Fruit fly (Drosophila melanogaster) whole organism, embryonic: ENCODE measurements around the gene CG43290.

Experiments
- CG1024 ChIP-seq: fragments of 200-800 bp; sonication (Bioruptor generic); IDR thresholded peaks from 2 replicates; pipeline ENCODE4 v1.3.6; 2022; ENCODE audit warnings: missing biosample characterization, missing genetic modification characterization
- CG10654 ChIP-seq: fragments of 200-800 bp; sonication (Bioruptor generic); optimal IDR thresholded peaks from 2 replicates; lab custom pipeline; 2016; ENCODE audit warnings: missing biosample characterization, missing genetic modification characterization
- CG11247 ChIP-seq: fragments of 200-800 bp; sonication (Bioruptor generic); IDR thresholded peaks from 2 replicates; pipeline ENCODE4 v1.3.6; 2022; ENCODE audit warnings: missing biosample characterization, missing genetic modification characterization
- CG12071 ChIP-seq: fragments of 200-800 bp; sonication (Bioruptor generic); optimal IDR thresholded peaks from 3 replicates; lab custom pipeline; 2018; ENCODE audit warnings: missing biosample characterization, mild to moderate bottlenecking, missing genetic modification characterization
- CG14667 ChIP-seq: fragments of 200-800 bp; sonication (Bioruptor generic); IDR thresholded peaks from 2 replicates; pipeline ENCODE4 v1.3.6; 2022; ENCODE audit warnings: missing biosample characterization, missing genetic modification characterization
- CG15073 ChIP-seq: fragments of 200-800 bp; sonication (Bioruptor generic); optimal IDR thresholded peaks from 2 replicates; lab custom pipeline; 2016; ENCODE audit warnings: missing biosample characterization, missing genetic modification characterization
- CG33213 ChIP-seq: fragments of 200-800 bp; sonication (Bioruptor generic); optimal IDR thresholded peaks from 3 replicates; lab custom pipeline; 2016; ENCODE audit warnings: missing biosample characterization, missing genetic modification characterization
- CG43689 ChIP-seq: fragments of 200-800 bp; sonication (Bioruptor generic); IDR thresholded peaks from 2 replicates; pipeline ENCODE4 v1.3.6; 2022; ENCODE audit warnings: missing biosample characterization, missing genetic modification characterization
- CG4854 ChIP-seq: fragments of 200-800 bp; sonication (Bioruptor generic); optimal IDR thresholded peaks from 2 replicates; lab custom pipeline; 2016; ENCODE audit warnings: missing biosample characterization, missing genetic modification characterization, inconsistent platforms
- CG6654 ChIP-seq: fragments of 200-800 bp; sonication (Bioruptor generic); optimal IDR thresholded peaks from 2 replicates; lab custom pipeline; 2017; ENCODE audit warnings: missing biosample characterization, mild to moderate bottlenecking, missing genetic modification characterization
- CG6689 ChIP-seq: fragments of 200-800 bp; sonication (Bioruptor generic); IDR thresholded peaks from 2 replicates; pipeline ENCODE4 v1.3.6; 2022; ENCODE audit warnings: missing biosample characterization, missing genetic modification characterization
- CG6791 ChIP-seq: fragments of 200-800 bp; sonication (Bioruptor generic); IDR thresholded peaks from 3 replicates; pipeline ENCODE4 v1.3.6; 2022; ENCODE audit warnings: missing biosample characterization, missing genetic modification characterization; ENCODE audit not compliant: partially characterized antibody
- CG7745 ChIP-seq: fragments of 200-800 bp; sonication (Bioruptor generic); optimal IDR thresholded peaks from 2 replicates; lab custom pipeline; 2018; ENCODE audit warnings: missing biosample characterization, mild to moderate bottlenecking, missing genetic modification characterization, moderate library complexity
- CG7963 ChIP-seq: fragments of 200-800 bp; sonication (Bioruptor generic); IDR thresholded peaks from 3 replicates; pipeline ENCODE4 v1.3.6; 2022; ENCODE audit warnings: missing biosample characterization, missing genetic modification characterization; ENCODE audit not compliant: partially characterized antibody
- CG8089 ChIP-seq: fragments of 200-800 bp; sonication (Bioruptor generic); optimal IDR thresholded peaks from 3 replicates; lab custom pipeline; 2016; ENCODE audit warnings: missing biosample characterization, missing genetic modification characterization
- CG9437 ChIP-seq: fragments of 200-800 bp; sonication (Bioruptor generic); optimal IDR thresholded peaks from 2 replicates; lab custom pipeline; 2018; ENCODE audit warnings: missing biosample characterization, mild to moderate bottlenecking, missing genetic modification characterization
- Dbx ChIP-seq: fragments of 200-800 bp; sonication (Bioruptor generic); IDR thresholded peaks from 3 replicates; pipeline ENCODE4 v1.3.6; 2022; ENCODE audit warnings: missing biosample characterization, missing genetic modification characterization
- Drgx ChIP-seq: fragments of 200-800 bp; sonication (Bioruptor generic); IDR thresholded peaks from 2 replicates; pipeline ENCODE4 v1.3.6; 2022; ENCODE audit warnings: missing biosample characterization, missing genetic modification characterization
- HmgD ChIP-seq: fragments of 200-800 bp; sonication (Bioruptor generic); optimal IDR thresholded peaks from 3 replicates; lab custom pipeline; 2016; ENCODE audit warnings: missing biosample characterization, missing genetic modification characterization
- Hsf ChIP-seq: fragments of 200-800 bp; sonication (Bioruptor generic); optimal IDR thresholded peaks from 3 replicates; lab custom pipeline; 2016; ENCODE audit warnings: missing biosample characterization, missing genetic modification characterization
- Lhr ChIP-seq: fragments of 200-800 bp; sonication (Bioruptor generic); optimal IDR thresholded peaks from 3 replicates; lab custom pipeline; 2017; ENCODE audit warnings: mild to moderate bottlenecking, missing biosample characterization, missing genetic modification reagents, missing genetic modification characterization
- Nf-YB ChIP-seq: fragments of 200-800 bp; sonication (Bioruptor generic); optimal IDR thresholded peaks from 3 replicates; lab custom pipeline; 2019; ENCODE audit warnings: missing biosample characterization, mild to moderate bottlenecking, missing genetic modification characterization, moderate library complexity
- Optix ChIP-seq: fragments of 200-800 bp; sonication (Bioruptor generic); IDR thresholded peaks from 3 replicates; pipeline ENCODE4 v1.3.6; 2022; ENCODE audit warnings: missing biosample characterization, missing genetic modification characterization
- YL-1 ChIP-seq: fragments of 200-800 bp; sonication (Bioruptor generic); optimal IDR thresholded peaks from 3 replicates; lab custom pipeline; 2017; ENCODE audit warnings: missing biosample characterization, mild to moderate bottlenecking, missing genetic modification characterization
- bbx ChIP-seq: fragments of 200-800 bp; sonication (Bioruptor generic); IDR thresholded peaks from 2 replicates; pipeline ENCODE4 v1.3.6; 2022; ENCODE audit warnings: missing biosample characterization, missing genetic modification characterization; ENCODE audit not compliant: partially characterized antibody
- bowl ChIP-seq: fragments of 200-800 bp; sonication (Bioruptor generic); IDR thresholded peaks from 2 replicates; pipeline ENCODE4 v1.3.6; 2022; ENCODE audit warnings: missing biosample characterization, missing genetic modification characterization
- dmrt11E ChIP-seq: fragments of 200-800 bp; sonication (Bioruptor generic); optimal IDR thresholded peaks from 3 replicates; lab custom pipeline; 2018; ENCODE audit warnings: missing biosample characterization, mild to moderate bottlenecking, missing genetic modification characterization, moderate library complexity
- fd96Cb ChIP-seq: fragments of 200-800 bp; sonication (Bioruptor generic); optimal IDR thresholded peaks from 2 replicates; lab custom pipeline; 2018; ENCODE audit warnings: missing biosample characterization, mild to moderate bottlenecking, missing genetic modification characterization, moderate library complexity
- gcm2 ChIP-seq: fragments of 200-800 bp; sonication (Bioruptor generic); optimal IDR thresholded peaks from 2 replicates; lab custom pipeline; 2016; ENCODE audit warnings: missing biosample characterization, missing genetic modification characterization
- gem ChIP-seq: fragments of 200-800 bp; sonication (Bioruptor generic); optimal IDR thresholded peaks from 2 replicates; lab custom pipeline; 2019; ENCODE audit warnings: missing biosample characterization, mild to moderate bottlenecking, missing genetic modification characterization, moderate library complexity
- kni ChIP-seq: fragments of 200-800 bp; sonication (Bioruptor generic); optimal IDR thresholded peaks from 3 replicates; lab custom pipeline; 2017; ENCODE audit warnings: mild to moderate bottlenecking, missing biosample characterization, missing genetic modification reagents, missing genetic modification characterization
- lmd ChIP-seq: fragments of 200-800 bp; sonication (Bioruptor generic); IDR thresholded peaks from 2 replicates; pipeline ENCODE4 v1.3.6; 2022; ENCODE audit warnings: missing biosample characterization, missing genetic modification characterization
- onecut ChIP-seq: fragments of 200-800 bp; sonication (Bioruptor generic); IDR thresholded peaks from 2 replicates; pipeline ENCODE4 v1.3.6; 2022; ENCODE audit warnings: missing biosample characterization, missing genetic modification characterization
- p53 ChIP-seq: fragments of 200-800 bp; sonication (Bioruptor generic); optimal IDR thresholded peaks from 2 replicates; lab custom pipeline; 2016; ENCODE audit warnings: missing biosample characterization, missing genetic modification characterization
- pzg ChIP-seq: fragments of 200-800 bp; sonication (Bioruptor generic); optimal IDR thresholded peaks from 3 replicates; lab custom pipeline; 2018; ENCODE audit warnings: missing biosample characterization, mild to moderate bottlenecking, missing genetic modification characterization, moderate library complexity
- sc ChIP-seq, 3 experiments: fragments of >200 bp in 2 of 3; fragments of 200-800 bp in 1 of 3; sonication (Bioruptor generic) in 1 of 3; optimal IDR thresholded peaks; 2 replicates in 2 of 3; 3 replicates in 1 of 3; lab custom pipeline; 2017; ENCODE audit warnings: mild to moderate bottlenecking in 1 of 3, missing biosample characterization in 1 of 3, missing genetic modification characterization in 1 of 3, missing genetic modification reagents in 1 of 3
- sens ChIP-seq: fragments of 200-800 bp; sonication (Bioruptor generic); peaks from one replicate; lab custom pipeline; 2016; ENCODE audit warnings: missing biosample characterization, missing genetic modification characterization
- sens-2 ChIP-seq: fragments of 200-800 bp; sonication (Bioruptor generic); IDR thresholded peaks from 2 replicates; pipeline ENCODE4 v1.3.6; 2022; ENCODE audit warnings: missing biosample characterization, missing genetic modification characterization
- seq ChIP-seq: fragments of 200-800 bp; sonication (Bioruptor generic); IDR thresholded peaks from 2 replicates; pipeline ENCODE4 v1.3.6; 2022; ENCODE audit warnings: missing biosample characterization, missing genetic modification characterization
- ssp ChIP-seq: fragments of 200-800 bp; sonication (Bioruptor generic); IDR thresholded peaks from 2 replicates; pipeline ENCODE4 v1.3.6; 2022; ENCODE audit warnings: missing biosample characterization, missing genetic modification characterization
- zen ChIP-seq: fragments of 200-800 bp; sonication (Bioruptor generic); optimal IDR thresholded peaks from 3 replicates; lab custom pipeline; 2018; ENCODE audit warnings: missing biosample characterization, mild to moderate bottlenecking, missing genetic modification characterization, moderate library complexity

The CG43290 gene

DNA sequence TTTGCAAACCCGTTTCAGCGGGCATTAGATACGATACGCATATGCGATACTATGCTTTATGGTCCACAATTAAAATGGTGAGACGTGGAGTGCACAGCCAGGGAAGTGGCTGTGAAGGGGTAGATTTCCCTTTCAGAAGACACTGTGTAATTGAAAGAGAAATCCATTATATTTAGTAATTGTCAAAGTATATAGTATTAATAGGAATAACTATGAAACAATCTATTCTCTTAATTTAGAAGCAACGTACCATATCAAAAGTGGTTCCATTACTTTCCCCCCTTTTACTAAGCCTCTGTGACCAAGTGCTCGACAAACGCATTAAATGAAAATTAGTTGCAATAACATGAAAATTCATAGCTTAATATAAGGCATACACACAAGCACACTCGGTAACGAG, 18.7 kb downstream of the CG43290 start:
- TF ChIP-seq sens (GFP tag; lab: Kevin White, UChicago) (peak; percentile 5), bbx (GFP tag; lab: Robert Waterston, UW) (no peak), gcm2 (no peak), Drgx (GFP tag; lab: Robert Waterston, UW) (peak; percentile 60)

dm6 chr3R:7326200-7326599, 23.2 kb downstream of the CG43290 start:
- TF ChIP-seq YL-1 (GFP tag; lab: Kevin White, UChicago) (no peak), Hsf (GFP tag; lab: Kevin White, UChicago) (no peak), CG14667 (no peak), fd96Cb (tag; lab: Kevin White, UChicago) (no peak), CG9437 (GFP tag; lab: Kevin White, UChicago) (no peak), CG1024 (GFP tag; lab: Robert Waterston, UW) (no peak), bowl (no peak), CG11247 (GFP tag; lab: Robert Waterston, UW) (no peak), onecut (no peak), CG7963 (no peak), Optix (no peak), CG7745 (tag; lab: Kevin White, UChicago) (no peak), CG8089 (no peak), CG10654 (no peak)
- TF ChIP-seq, all 482 proteins: peak for 0

dm6 chr3R:7322549-7322948, 26.8 kb downstream of the CG43290 start:
- TF ChIP-seq CG6654 (GFP tag; lab: Kevin White, UChicago) (no peak), CG12071 (no peak), CG6689 (GFP tag; lab: Robert Waterston, UW) (no peak), HmgD (GFP tag; lab: Kevin White, UChicago) (no peak), pzg (GFP tag; lab: Kevin White, UChicago) (no peak), CG4854 (no peak), lmd (no peak), sens-2 (no peak), Optix (no peak), dmrt11E (tag; lab: Kevin White, UChicago) (no peak), CG43689 (GFP tag; lab: Robert Waterston, UW) (no peak), CG6791 (no peak), ssp (GFP tag; lab: Robert Waterston, UW) (no peak), CG15073 (GFP tag; lab: Kevin White, UChicago) (no peak), gem (tag; lab: Kevin White, UChicago) (no peak)

dm6 chr3R:7317107-7317506, 32.2 kb downstream of the CG43290 start, which contains the start of gene CG10029:
TSS of gene CG10029 (minus strand) at chr3R:7317207.
- TF ChIP-seq Nf-YB (GFP tag; lab: Kevin White, UChicago): no peak
- TF ChIP-seq seq (GFP tag; lab: Robert Waterston, UW): no peak
- TF ChIP-seq sc (optimal IDR thresholded peaks at IDR 0.05; lab: Kevin White, UChicago): no peak
- no peak for TF ChIP-seq sc (GFP tag; optimal IDR thresholded peaks at IDR 0.05; lab: Kevin White, UChicago)
- no peak for TF ChIP-seq zen
- no peak for TF ChIP-seq kni (GFP tag; lab: Kevin White, UChicago)
- TF ChIP-seq Lhr (GFP tag; lab: Kevin White, UChicago): no peak
- no peak for TF ChIP-seq p53 (GFP tag; lab: Kevin White, UChicago)
- TF ChIP-seq CG33213 (GFP tag; lab: Kevin White, UChicago): no peak
- TF ChIP-seq Dbx (GFP tag; lab: Robert Waterston, UW): no peak
